Worm (Caenorhabditis elegans) whole organism, midembryonic: Measurements from ENCODE around the gene F14D2.14.

Source experiments
- T22C8.4 ChIP-seq: fragments of 200-800 bp; sonication (Bioruptor generic); IDR thresholded peaks from 2 replicates; pipeline ENCODE4 v1.3.6; 2022; ENCODE audit warnings: missing genetic modification characterization, missing compliant biosample characterization
- flt-1 ChIP-seq: fragments of 200-800 bp; sonication (Bioruptor generic); IDR thresholded peaks from 2 replicates; pipeline ENCODE4 v1.3.6; 2022; ENCODE audit warnings: missing genetic modification characterization, missing compliant biosample characterization
- med-1 ChIP-seq: sonication (generic microtip); optimal IDR thresholded peaks from 2 replicates; lab custom pipeline; 2017; ENCODE audit warnings: missing genetic modification characterization, mild to moderate bottlenecking, missing compliant biosample characterization, antibody characterized with exemption, missing genetic modification reagents; ENCODE audit not compliant: insufficient read depth
- ref-1 ChIP-seq: fragments of 200-800 bp; sonication (Bioruptor generic); conservative IDR thresholded peaks from 2 replicates; pipeline ENCODE4 v1.3.6; 2022; ENCODE audit warnings: missing genetic modification reagents, missing genetic modification characterization, missing compliant biosample characterization
- tab-1 ChIP-seq: fragments of 200-800 bp; sonication (Bioruptor generic); IDR thresholded peaks from 2 replicates; pipeline ENCODE4 v1.3.6; 2022; ENCODE audit warnings: missing genetic modification characterization, missing compliant biosample characterization
- ztf-23 ChIP-seq: fragments of 200-800 bp; sonication (Bioruptor generic); IDR thresholded peaks from 2 replicates; pipeline ENCODE4 v1.3.6; 2022; ENCODE audit warnings: missing genetic modification reagents, missing genetic modification characterization, missing compliant biosample characterization
- ztf-29 ChIP-seq: fragments of 200-800 bp; sonication (Bioruptor generic); IDR thresholded peaks from 2 replicates; pipeline ENCODE4 v1.3.6; 2022; ENCODE audit warnings: missing genetic modification reagents, missing genetic modification characterization, missing compliant biosample characterization

DNA sequence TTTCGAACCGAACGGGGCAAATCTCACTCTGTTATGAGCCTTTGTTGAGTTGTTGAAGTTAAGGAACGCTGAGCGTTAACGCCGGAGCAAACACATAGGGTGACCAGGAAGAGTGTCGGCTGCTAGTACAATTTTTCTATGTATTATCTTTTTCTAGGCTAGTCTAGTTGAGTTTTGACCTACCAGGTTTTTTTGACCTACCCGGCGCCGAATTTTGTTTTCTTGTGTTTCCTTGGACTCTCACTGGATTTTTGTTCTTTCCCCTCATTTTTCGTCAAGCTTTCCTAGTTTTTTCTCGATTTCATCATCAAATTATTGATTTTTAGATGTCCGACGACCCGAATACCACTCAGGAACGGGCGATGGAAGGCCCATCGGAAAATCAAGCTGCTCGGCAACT is 33.7 kb upstream of the F14D2.14 start, which contains the start of gene T06D4.1:
- TF ChIP-seq T22C8.4 (no peak), flt-1 (GFP tag; lab: Robert Waterston, UW) (no peak), tab-1 (no peak), ref-1 (GFP tag; lab: Robert Waterston, UW) (no peak), ztf-29 (GFP tag; lab: Robert Waterston, UW) (no peak), ztf-23 (GFP tag; lab: Robert Waterston, UW) (no peak), med-1 (GFP tag; lab: Kevin White, UChicago) (no peak)
